Fruit fly (Drosophila melanogaster) whole organism, pupa: ENCODE data around the gene Ubx.

Experiments
- CG10348 ChIP-seq: fragments of 200-800 bp; sonication (Bioruptor generic); IDR thresholded peaks from 2 replicates; pipeline ENCODE4 v1.3.6; 2022; ENCODE audit warnings: missing biosample characterization, missing genetic modification characterization
- CG12605 ChIP-seq: fragments of 200-800 bp; sonication (Bioruptor generic); IDR thresholded peaks from 2 replicates; pipeline ENCODE4 v1.3.6; 2022; ENCODE audit warnings: missing biosample characterization, missing genetic modification characterization
- CG14655 ChIP-seq: fragments of 200-800 bp; sonication (Bioruptor generic); optimal IDR thresholded peaks from 3 replicates; lab custom pipeline; 2017; ENCODE audit warnings: mild to moderate bottlenecking, missing biosample characterization, missing genetic modification reagents, missing genetic modification characterization
- CG34367 ChIP-seq: fragments of 200-800 bp; sonication (Bioruptor generic); optimal IDR thresholded peaks from 2 replicates; lab custom pipeline; 2018; ENCODE audit warnings: missing biosample characterization, mild to moderate bottlenecking, missing genetic modification characterization
- CG4496 ChIP-seq: fragments of 200-800 bp; sonication (Bioruptor generic); IDR thresholded peaks from 3 replicates; pipeline ENCODE4 v1.3.6; 2022; ENCODE audit warnings: missing biosample characterization, missing genetic modification characterization
- CG8159 ChIP-seq: fragments of 200-800 bp; sonication (Bioruptor generic); optimal IDR thresholded peaks from 3 replicates; lab custom pipeline; 2018; ENCODE audit warnings: missing biosample characterization, mild to moderate bottlenecking, missing genetic modification characterization, moderate library complexity
- CG8301 ChIP-seq: fragments of 200-800 bp; sonication (Bioruptor generic); optimal IDR thresholded peaks from 2 replicates; lab custom pipeline; 2018; ENCODE audit warnings: missing biosample characterization, mild to moderate bottlenecking, missing genetic modification characterization
- CG9948 ChIP-seq: fragments of 200-800 bp; sonication (Bioruptor generic); optimal IDR thresholded peaks from 2 replicates; lab custom pipeline; 2018; ENCODE audit warnings: missing biosample characterization, mild to moderate bottlenecking, missing genetic modification characterization, moderate library complexity
- EcR ChIP-seq: fragments of 200-800 bp; sonication (Bioruptor generic); optimal IDR thresholded peaks from 3 replicates; lab custom pipeline; 2019; ENCODE audit warnings: missing biosample characterization, missing genetic modification characterization, mild to moderate bottlenecking, moderate library complexity, missing genetic modification reagents
- Ets98B ChIP-seq: fragments of 200-800 bp; sonication (Bioruptor generic); IDR thresholded peaks from 2 replicates; pipeline ENCODE4 v1.3.6; 2022; ENCODE audit warnings: missing biosample characterization, missing genetic modification characterization
- Pif1A ChIP-seq: fragments of 200-800 bp; sonication (Bioruptor generic); optimal IDR thresholded peaks from 3 replicates; lab custom pipeline; 2016; ENCODE audit warnings: missing biosample characterization, missing genetic modification characterization
- gl ChIP-seq: fragments of 200-800 bp; sonication (Bioruptor generic); optimal IDR thresholded peaks from 2 replicates; lab custom pipeline; 2018; ENCODE audit warnings: missing biosample characterization, mild to moderate bottlenecking, missing genetic modification characterization

dm6 chr3R:16620478-16620877 lies 113.7 kb downstream of the Ubx start, which contains the start of gene CG14893:
- no peak for TF ChIP-seq gl (tag; lab: Kevin White, UChicago)
- no peak for TF ChIP-seq EcR (GFP tag; lab: Kevin White, UChicago)
- TF ChIP-seq CG34367: no peak
- no peak for TF ChIP-seq Ets98B (GFP tag; lab: Robert Waterston, UW)
- no peak for TF ChIP-seq CG12605 (GFP tag; lab: Robert Waterston, UW)
- no peak for TF ChIP-seq Pif1A (GFP tag; lab: Kevin White, UChicago)
- TF ChIP-seq CG10348 (GFP tag; lab: Robert Waterston, UW): no peak
- TF ChIP-seq CG8159 (tag; lab: Kevin White, UChicago): no peak
- TF ChIP-seq CG14655 (GFP tag; lab: Kevin White, UChicago): no peak
- TF ChIP-seq CG4496 (GFP tag; lab: Robert Waterston, UW): no peak
- TF ChIP-seq CG9948 (tag; lab: Kevin White, UChicago): no peak
- TF ChIP-seq CG8301 (tag; lab: Kevin White, UChicago): no peak
